Worm (Caenorhabditis elegans) whole organism, L4 larva: Measurements from ENCODE around the gene ZK721.4.

Experiments
- F10B5.3 ChIP-seq: sonication (generic microtip); optimal IDR thresholded peaks from 2 replicates; lab custom pipeline; 2016; ENCODE audit warnings: mild to moderate bottlenecking, missing genetic modification characterization, missing compliant biosample characterization
- T20F7.1 ChIP-seq: fragments of 200-800 bp; sonication (Bioruptor generic); optimal IDR thresholded peaks from 2 replicates; lab custom pipeline; 2018; ENCODE audit warnings: mild to moderate bottlenecking, missing genetic modification characterization, missing compliant biosample characterization
- Y5F2A.4 ChIP-seq: fragments of 200-800 bp; sonication (Bioruptor generic); optimal IDR thresholded peaks from 2 replicates; lab custom pipeline; 2018; ENCODE audit warnings: mild to moderate bottlenecking, missing genetic modification characterization, missing compliant biosample characterization
- Y75B8A.6 ChIP-seq: fragments of 200-800 bp; sonication (Bioruptor generic); IDR thresholded peaks from 2 replicates; pipeline ENCODE4 v1.3.6; 2022; ENCODE audit warnings: missing genetic modification reagents, missing genetic modification characterization, missing compliant biosample characterization
- ZK546.5 ChIP-seq, 2 experiments: sonication (generic microtip); optimal IDR thresholded peaks; 2 replicates each; lab custom pipeline; 2017; ENCODE audit warnings: missing biosample characterization in 2 of 2, missing genetic modification characterization in 2 of 2
- aly-2 ChIP-seq: sonication (generic microtip); optimal IDR thresholded peaks from 2 replicates; lab custom pipeline; 2018; ENCODE audit warnings: missing biosample characterization, missing genetic modification characterization
- ceh-28 ChIP-seq: fragments of 150-350 bp; optimal IDR thresholded peaks from 2 replicates; lab custom pipeline; 2014; ENCODE audit warnings: missing biosample characterization, missing genetic modification reagents, missing genetic modification characterization
- ceh-32 ChIP-seq: sonication (generic microtip); optimal IDR thresholded peaks from 2 replicates; lab custom pipeline; 2016; ENCODE audit warnings: mild to moderate bottlenecking, missing genetic modification characterization, missing compliant biosample characterization; ENCODE audit not compliant: poor library complexity
- ces-1 ChIP-seq: fragments of 150-350 bp; sonication (generic microtip); optimal IDR thresholded peaks from 4 replicates; lab custom pipeline; 2014; ENCODE audit warnings: missing biosample characterization, missing genetic modification reagents, missing genetic modification characterization
- ctbp-1 ChIP-seq: fragments of 200-800 bp; sonication (Bioruptor generic); IDR thresholded peaks from 2 replicates; pipeline ENCODE4 v1.3.6; 2022; ENCODE audit warnings: missing genetic modification reagents, missing genetic modification characterization, missing compliant biosample characterization
- daf-8 ChIP-seq: fragments of 200-800 bp; sonication (Bioruptor generic); IDR thresholded peaks from 2 replicates; pipeline ENCODE4 v1.3.6; 2022; ENCODE audit warnings: missing genetic modification characterization, missing compliant biosample characterization
- dmd-6 ChIP-seq: fragments of 200-800 bp; sonication (Bioruptor generic); IDR thresholded peaks from 2 replicates; pipeline ENCODE4 v1.3.6; 2022; ENCODE audit warnings: missing genetic modification reagents, missing genetic modification characterization, missing compliant biosample characterization
- dpl-1 ChIP-seq: fragments of 150-350 bp; optimal IDR thresholded peaks from 2 replicates; lab custom pipeline; 2014; ENCODE audit warnings: missing biosample characterization, missing genetic modification reagents, missing genetic modification characterization
- duxl-1 ChIP-seq: sonication (generic microtip); optimal IDR thresholded peaks from 2 replicates; lab custom pipeline; 2016; ENCODE audit warnings: mild to moderate bottlenecking, missing genetic modification characterization, moderate library complexity, missing compliant biosample characterization; ENCODE audit not compliant: poor library complexity
- fkh-10 ChIP-seq: fragments of 150-350 bp; optimal IDR thresholded peaks from 2 replicates; lab custom pipeline; 2014; ENCODE audit warnings: missing biosample characterization, missing genetic modification reagents, missing genetic modification characterization
- gei-8 ChIP-seq: fragments of 200-800 bp; sonication (Bioruptor generic); optimal IDR thresholded peaks from 2 replicates; lab custom pipeline; 2018; ENCODE audit warnings: mild to moderate bottlenecking, missing genetic modification characterization, missing compliant biosample characterization
- hif-1 ChIP-seq, 2 experiments: sonication (generic microtip); optimal IDR thresholded peaks; 2 replicates each; lab custom pipeline; 2016 to 2017; ENCODE audit warnings: missing compliant biosample characterization in 2 of 2, missing genetic modification characterization in 2 of 2, missing genetic modification reagents in 2 of 2, missing genotype in 2 of 2, mild to moderate bottlenecking in 1 of 2
- jun-1 ChIP-seq: fragments of 150-350 bp; optimal IDR thresholded peaks from 2 replicates; lab custom pipeline; 2014; ENCODE audit warnings: missing biosample characterization, missing genetic modification reagents, missing genetic modification characterization
- lim-7 ChIP-seq: fragments of 200-800 bp; sonication (Bioruptor generic); IDR thresholded peaks from 2 replicates; pipeline ENCODE4 v1.3.6; 2022; ENCODE audit warnings: missing genetic modification characterization, missing compliant biosample characterization
- lin-1 ChIP-seq: fragments of 200-800 bp; sonication (Bioruptor generic); IDR thresholded peaks from 2 replicates; pipeline ENCODE4 v1.3.6; 2022; ENCODE audit warnings: missing genetic modification reagents, missing genetic modification characterization, missing compliant biosample characterization
- lin-39 ChIP-seq: fragments of 150-350 bp; optimal IDR thresholded peaks from 2 replicates; lab custom pipeline; 2014; ENCODE audit warnings: missing biosample characterization, missing genetic modification reagents, missing genetic modification characterization
- lir-3 ChIP-seq: sonication (generic microtip); optimal IDR thresholded peaks from 2 replicates; lab custom pipeline; 2016; ENCODE audit warnings: mild to moderate bottlenecking, missing genetic modification characterization, missing compliant biosample characterization
- madf-9 ChIP-seq: fragments of 200-800 bp; sonication (Bioruptor generic); conservative IDR thresholded peaks from 2 replicates; pipeline ENCODE4 v1.3.6; 2022; ENCODE audit warnings: missing genetic modification reagents, missing genetic modification characterization, missing compliant biosample characterization
- mdl-1 ChIP-seq, 2 experiments: fragments of 150-350 bp in 1 of 2; sonication (generic microtip) in 1 of 2; optimal IDR thresholded peaks; 2 replicates each; lab custom pipeline; 2014 to 2017; ENCODE audit warnings: missing biosample characterization in 2 of 2, missing genetic modification characterization in 2 of 2
- mep-1 ChIP-seq: fragments of 150-350 bp; sonication (generic microtip); optimal IDR thresholded peaks from 3 replicates; lab custom pipeline; 2014; ENCODE audit warnings: missing biosample characterization, missing genetic modification characterization
- mxl-2 ChIP-seq: fragments of 200-800 bp; sonication (Bioruptor generic); conservative IDR thresholded peaks from 2 replicates; pipeline ENCODE4 v1.3.6; 2022; ENCODE audit warnings: missing genetic modification reagents, missing genetic modification characterization, missing compliant biosample characterization
- nhr-10 ChIP-seq: fragments of 150-350 bp; optimal IDR thresholded peaks from 2 replicates; lab custom pipeline; 2014; ENCODE audit warnings: missing biosample characterization, missing genetic modification characterization
- nhr-11 ChIP-seq: fragments of 150-350 bp; optimal IDR thresholded peaks from 2 replicates; lab custom pipeline; 2014; ENCODE audit warnings: missing biosample characterization, missing genetic modification characterization
- nhr-237 ChIP-seq: sonication (generic microtip); optimal IDR thresholded peaks from 2 replicates; lab custom pipeline; 2017; ENCODE audit warnings: missing biosample characterization, missing genetic modification characterization
- nhr-25 ChIP-seq: sonication (generic microtip); optimal IDR thresholded peaks from 2 replicates; lab custom pipeline; 2017; ENCODE audit warnings: missing genetic modification characterization, mild to moderate bottlenecking, missing compliant biosample characterization, antibody characterized with exemption, moderate library complexity, borderline replicate concordance; ENCODE audit not compliant: insufficient read depth
- nhr-41 ChIP-seq: fragments of 200-800 bp; sonication (Bioruptor generic); IDR thresholded peaks from 2 replicates; pipeline ENCODE4 v1.3.6; 2022; ENCODE audit warnings: missing genetic modification reagents, missing genetic modification characterization, missing compliant biosample characterization
- nhr-42 ChIP-seq: fragments of 200-800 bp; sonication (Bioruptor generic); IDR thresholded peaks from 2 replicates; pipeline ENCODE4 v1.3.6; 2022; ENCODE audit warnings: missing genetic modification characterization, missing compliant biosample characterization
- nhr-48 ChIP-seq: sonication (generic microtip); optimal IDR thresholded peaks from 2 replicates; lab custom pipeline; 2016; ENCODE audit warnings: mild to moderate bottlenecking, missing genetic modification characterization, missing compliant biosample characterization
- nhr-76 ChIP-seq: fragments of 150-350 bp; optimal IDR thresholded peaks from 2 replicates; lab custom pipeline; 2014; ENCODE audit warnings: missing biosample characterization, missing genetic modification characterization
- nhr-77 ChIP-seq: fragments of 150-350 bp; optimal IDR thresholded peaks from 2 replicates; lab custom pipeline; 2014; ENCODE audit warnings: missing biosample characterization, missing genetic modification characterization
- pha-4 ChIP-seq, 2 experiments: fragments of 150-350 bp in 1 of 2; fragments of 200-800 bp in 1 of 2; sonication (Bioruptor generic) in 1 of 2; IDR thresholded peaks in 1 of 2; optimal IDR thresholded peaks in 1 of 2; 2 replicates each; pipeline versions ENCODE4 v1.3.6 to Lab custom; 2014 to 2022; ENCODE audit warnings: missing genetic modification characterization in 2 of 2, missing genetic modification reagents in 2 of 2, missing biosample characterization in 1 of 2, missing compliant biosample characterization in 1 of 2
- php-3 ChIP-seq: fragments of 200-800 bp; sonication (Bioruptor generic); IDR thresholded peaks from 2 replicates; pipeline ENCODE4 v1.3.6; 2022; ENCODE audit warnings: missing genetic modification reagents, missing genetic modification characterization, missing compliant biosample characterization
- pqm-1 ChIP-seq: sonication (generic microtip); optimal IDR thresholded peaks from 2 replicates; lab custom pipeline; 2017; ENCODE audit warnings: missing biosample characterization, missing genetic modification characterization
- rbr-2 ChIP-seq: sonication (generic microtip); optimal IDR thresholded peaks from 2 replicates; lab custom pipeline; 2016; ENCODE audit warnings: missing genotype, missing genetic modification characterization, missing compliant biosample characterization
- set-16 ChIP-seq: fragments of 200-800 bp; sonication (Bioruptor generic); IDR thresholded peaks from 2 replicates; pipeline ENCODE4 v1.3.6; 2022; ENCODE audit warnings: missing genetic modification reagents, missing genetic modification characterization, missing compliant biosample characterization
- skn-1 ChIP-seq: fragments of 150-350 bp; optimal IDR thresholded peaks from 2 replicates; lab custom pipeline; 2014; ENCODE audit warnings: missing biosample characterization, missing genetic modification characterization
- snpc-1.2 ChIP-seq: fragments of 200-800 bp; sonication (Bioruptor generic); IDR thresholded peaks from 2 replicates; pipeline ENCODE4 v1.3.6; 2022; ENCODE audit warnings: missing genetic modification reagents, missing genetic modification characterization, missing compliant biosample characterization
- unc-130 ChIP-seq: sonication (generic microtip); optimal IDR thresholded peaks from 2 replicates; lab custom pipeline; 2016; ENCODE audit warnings: missing genetic modification reagents, missing genetic modification characterization, missing compliant biosample characterization
- unc-39 ChIP-seq: sonication (generic microtip); optimal IDR thresholded peaks from 2 replicates; lab custom pipeline; 2017; ENCODE audit warnings: missing biosample characterization, missing genetic modification characterization
- unc-62 ChIP-seq, 3 experiments: fragments of 150-350 bp in 1 of 3; sonication (generic microtip); optimal IDR thresholded peaks in 2 of 3; peaks in 1 of 3; 1 replicate in 1 of 3; 2 replicates in 2 of 3; lab custom pipeline; 2014 to 2017; ENCODE audit warnings: missing biosample characterization in 3 of 3, missing genetic modification characterization in 3 of 3, missing genetic modification reagents in 3 of 3, missing genotype in 1 of 3
- vab-7 ChIP-seq: fragments of 200-800 bp; sonication (Bioruptor generic); IDR thresholded peaks from 2 replicates; pipeline ENCODE4 v1.3.6; 2022; ENCODE audit warnings: missing genetic modification reagents, missing genetic modification characterization, missing compliant biosample characterization
- zfp-3 ChIP-seq: fragments of 200-800 bp; sonication (Bioruptor generic); conservative IDR thresholded peaks from 2 replicates; pipeline ENCODE4 v1.3.6; 2022; ENCODE audit warnings: missing genetic modification reagents, missing genetic modification characterization, missing compliant biosample characterization
- zip-2 ChIP-seq: fragments of 150-350 bp; optimal IDR thresholded peaks from 2 replicates; lab custom pipeline; 2014; ENCODE audit warnings: missing biosample characterization, missing genetic modification characterization

Gene ZK721.4

ce11 chrX:8791821-8792220 lies 13.2 kb downstream of the ZK721.4 start, which contains the start of gene chup-1 (continued):
- no peak for TF ChIP-seq duxl-1 (tag; lab: Kevin White, UChicago)
- peak in 1 of 2 experiments; percentile 63 for TF ChIP-seq mdl-1 (tag; optimal IDR thresholded peaks at IDR 0.05; lab: Kevin White, UChicago)
- no peak for TF ChIP-seq ctbp-1 (GFP tag; lab: Robert Waterston, UW)
- peak in 1 of 2 experiments; percentile 46 for TF ChIP-seq unc-62 (GFP tag; optimal IDR thresholded peaks at IDR 0.05 in 1 of 2; lab: Kevin White, UChicago)
- no peak for TF ChIP-seq unc-62 (tag; optimal IDR thresholded peaks at IDR 0.05; lab: Kevin White, UChicago)
- no peak for TF ChIP-seq gei-8 (GFP tag; lab: Kevin White, UChicago)
- no peak for TF ChIP-seq nhr-42
- TF ChIP-seq pqm-1 (tag; lab: Kevin White, UChicago) = no peak
- no peak for TF ChIP-seq daf-8 (GFP tag; lab: Robert Waterston, UW)
- no peak for TF ChIP-seq nhr-48
- TF ChIP-seq nhr-77 (tag; lab: Kevin White, UChicago) = no peak
- no peak for TF ChIP-seq vab-7 (GFP tag; lab: Robert Waterston, UW)
- no peak for TF ChIP-seq lin-39 (tag; lab: Kevin White, UChicago)
- no peak for TF ChIP-seq dpl-1 (GFP tag; lab: Kevin White, UChicago)
- no peak for TF ChIP-seq madf-9 (GFP tag; lab: Robert Waterston, UW)
- no peak for TF ChIP-seq nhr-76
- TF ChIP-seq php-3 = no peak
- TF ChIP-seq pha-4 (GFP tag; IDR thresholded peaks at IDR 0.05; lab: Robert Waterston, UW) = no peak
- no peak for TF ChIP-seq pha-4 (tag; optimal IDR thresholded peaks at IDR 0.05; lab: Kevin White, UChicago)
- TF ChIP-seq lim-7 (GFP tag; lab: Robert Waterston, UW) = no peak
- no peak for TF ChIP-seq F10B5.3 (tag; lab: Kevin White, UChicago)
- no peak for TF ChIP-seq lir-3 (tag; lab: Kevin White, UChicago)
- no peak for TF ChIP-seq ces-1 (GFP tag; lab: Kevin White, UChicago)
- no peak for TF ChIP-seq set-16
- TF ChIP-seq mep-1 (tag; lab: Kevin White, UChicago) = peak; percentile 47
- no peak for TF ChIP-seq T20F7.1 (GFP tag; lab: Kevin White, UChicago)
- no peak for TF ChIP-seq ceh-32
- TF ChIP-seq Y75B8A.6 (GFP tag; lab: Robert Waterston, UW) = no peak
- TF ChIP-seq Y5F2A.4 (GFP tag; lab: Kevin White, UChicago) = no peak
- no peak for TF ChIP-seq nhr-41
- TF ChIP-seq, all 104 proteins: peak for 16

- TF ChIP-seq ceh-32 (no peak), nhr-48 (no peak), rbr-2 (tag; lab: Kevin White, UChicago) (peak; percentile 54), nhr-42 (no peak), mxl-2 (GFP tag; lab: Robert Waterston, UW) (no peak), ZK546.5 (tag; optimal IDR thresholded peaks at IDR 0.05; lab: Kevin White, UChicago) (no peak), nhr-25 (tag; lab: Kevin White, UChicago) (no peak), nhr-41 (no peak), zip-2 (tag; lab: Kevin White, UChicago) (no peak), nhr-237 (no peak), fkh-10 (GFP tag; lab: Kevin White, UChicago) (no peak), nhr-11 (tag; lab: Kevin White, UChicago) (no peak), unc-39 (tag; lab: Kevin White, UChicago) (no peak), ceh-28 (tag; lab: Kevin White, UChicago) (no peak), skn-1 (tag; lab: Kevin White, UChicago) (no peak), Y5F2A.4 (GFP tag; lab: Kevin White, UChicago) (no peak), jun-1 (no peak), madf-9 (GFP tag; lab: Robert Waterston, UW) (peak; percentile 59; the same call in 1 of the 2 replicates), mdl-1 (tag; optimal IDR thresholded peaks at IDR 0.05; lab: Kevin White, UChicago) (peak in 1 of 2 experiments; percentile 20), lin-1 (GFP tag; lab: Robert Waterston, UW) (0 out of 2 replicates have a peak, but pooled peaks have one; percentile 27), snpc-1.2 (GFP tag; lab: Robert Waterston, UW) (peak; percentile 82), unc-130 (GFP tag; lab: Kevin White, UChicago) (no peak), nhr-10 (no peak), hif-1 (tag; optimal IDR thresholded peaks at IDR 0.05; lab: Kevin White, UChicago) (no peak), zfp-3 (GFP tag; lab: Robert Waterston, UW) (no peak), aly-2 (tag; lab: Kevin White, UChicago) (no peak), lin-39 (tag; lab: Kevin White, UChicago) (no peak), dmd-6 (peak; percentile 57)
These were observed 18.1 kb downstream of the ZK721.4 start, which contains the start of gene R04E5.7 for ce11 chrX:8796699-8797282. TSS of gene R04E5.7 (minus strand) at chrX:8797262.
